Worm (Caenorhabditis elegans) whole organism, early embryonic: ENCODE results near the gene cpr-9.
A peak's percentile ranks its signal among the peaks of the same experiment; 100 is the strongest.

ENCODE experiments used
- B0310.2 ChIP-seq: sonication (generic microtip); optimal IDR thresholded peaks from 2 replicates; lab custom pipeline; 2016; ENCODE audit warnings: mild to moderate bottlenecking, missing genetic modification characterization, missing compliant biosample characterization
- F13C5.2 ChIP-seq: sonication (generic microtip); optimal IDR thresholded peaks from 2 replicates; lab custom pipeline; 2017; ENCODE audit warnings: mild to moderate bottlenecking, missing genetic modification characterization, inconsistent platforms, missing compliant biosample characterization
- aly-1 ChIP-seq: sonication (generic microtip); optimal IDR thresholded peaks from 2 replicates; lab custom pipeline; 2016; ENCODE audit warnings: missing genetic modification characterization, missing compliant biosample characterization
- ama-1 ChIP-seq: fragments of 150-350 bp; optimal IDR thresholded peaks from 2 replicates; lab custom pipeline; 2014
- ceh-13 ChIP-seq: fragments of 200-800 bp; sonication (Bioruptor generic); optimal IDR thresholded peaks from 2 replicates; lab custom pipeline; 2018; ENCODE audit warnings: mild to moderate bottlenecking, missing genetic modification characterization, missing compliant biosample characterization
- ceh-36 ChIP-seq: sonication (generic microtip); optimal IDR thresholded peaks from 2 replicates; lab custom pipeline; 2016; ENCODE audit warnings: missing genetic modification characterization, inconsistent platforms, missing compliant biosample characterization
- ets-7 ChIP-seq: sonication (generic microtip); optimal IDR thresholded peaks from 2 replicates; lab custom pipeline; 2016; ENCODE audit warnings: missing genotype, missing genetic modification characterization, missing compliant biosample characterization
- flt-1 ChIP-seq: fragments of 200-800 bp; sonication (Bioruptor generic); IDR thresholded peaks from 2 replicates; pipeline ENCODE4 v1.3.6; 2022; ENCODE audit warnings: missing genetic modification characterization, missing compliant biosample characterization
- hmbx-1 ChIP-seq: sonication (generic microtip); optimal IDR thresholded peaks from 2 replicates; lab custom pipeline; 2016; ENCODE audit warnings: mild to moderate bottlenecking, missing genetic modification characterization, missing compliant biosample characterization
- hmg-4 ChIP-seq: fragments of 200-800 bp; sonication (Bioruptor generic); optimal IDR thresholded peaks from 2 replicates; lab custom pipeline; 2018; ENCODE audit warnings: mild to moderate bottlenecking, missing genetic modification characterization, missing compliant biosample characterization
- hnd-1 ChIP-seq: sonication (generic microtip); optimal IDR thresholded peaks from 2 replicates; lab custom pipeline; 2016; ENCODE audit warnings: missing genetic modification characterization, missing compliant biosample characterization
- pes-1 ChIP-seq: fragments of 200-800 bp; sonication (Bioruptor generic); IDR thresholded peaks from 2 replicates; pipeline ENCODE4 v1.3.6; 2022; ENCODE audit warnings: missing genetic modification reagents, missing genetic modification characterization, missing compliant biosample characterization
- scrt-1 ChIP-seq: fragments of 200-800 bp; sonication (Bioruptor generic); IDR thresholded peaks from 2 replicates; pipeline ENCODE4 v1.3.6; 2022; ENCODE audit warnings: missing genetic modification characterization, missing compliant biosample characterization
- sea-1 ChIP-seq: fragments of 200-800 bp; sonication (Bioruptor generic); conservative IDR thresholded peaks from 2 replicates; pipeline ENCODE4 v1.3.6; 2022; ENCODE audit warnings: missing genetic modification characterization, missing compliant biosample characterization
- tbx-11 ChIP-seq: fragments of 200-800 bp; sonication (Bioruptor generic); IDR thresholded peaks from 2 replicates; pipeline ENCODE4 v1.3.6; 2022; ENCODE audit warnings: missing genetic modification characterization, missing compliant biosample characterization
- tbx-37 ChIP-seq: fragments of 200-800 bp; sonication (Bioruptor generic); conservative IDR thresholded peaks from 2 replicates; pipeline ENCODE4 v1.3.6; 2022; ENCODE audit warnings: missing genetic modification reagents, missing genetic modification characterization, missing compliant biosample characterization
- tra-4 ChIP-seq: sonication (generic microtip); optimal IDR thresholded peaks from 2 replicates; lab custom pipeline; 2017; ENCODE audit warnings: missing genetic modification characterization, missing compliant biosample characterization

The cpr-9 gene

DNA sequence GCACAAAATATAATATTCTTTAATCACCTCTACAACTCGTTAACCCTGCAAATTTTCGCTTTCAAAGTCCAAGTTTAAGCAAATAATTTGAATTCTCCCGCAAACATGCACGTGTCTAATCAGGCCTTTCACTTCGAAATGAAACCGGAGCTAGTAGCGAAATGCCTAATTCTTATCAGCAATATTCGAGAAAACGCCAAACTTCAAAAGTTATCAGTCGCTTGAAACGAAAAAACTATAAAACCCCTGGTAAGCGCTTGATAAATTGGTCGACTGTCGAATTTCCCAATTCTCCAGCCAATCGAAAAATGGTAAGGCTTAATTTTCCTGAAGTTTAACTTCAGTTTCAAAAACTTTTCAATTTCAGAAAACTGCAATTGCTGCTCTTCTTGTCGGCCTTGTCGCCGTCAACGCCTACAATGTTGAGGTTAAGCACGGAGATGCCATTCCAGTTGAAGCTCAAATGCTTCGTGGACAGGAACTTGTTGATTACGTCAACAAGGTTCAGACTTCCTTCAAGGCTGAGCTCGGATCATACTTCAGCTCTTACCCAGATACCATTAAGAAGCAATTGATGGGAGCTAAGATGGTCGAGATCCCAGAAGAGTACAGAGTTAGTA is at the start of gene cpr-9:
Gene cpr-9, plus strand, starts transcription at position 188 of the 620 bp plus-strand sequence.
- TF ChIP-seq tra-4 (no peak), F13C5.2 (tag; lab: Kevin White, UChicago) (no peak), tbx-11 (no peak), flt-1 (GFP tag; lab: Robert Waterston, UW) (no peak), ama-1 (lab: Kevin White, UChicago) (no peak), aly-1 (tag; lab: Kevin White, UChicago) (no peak), B0310.2 (tag; lab: Kevin White, UChicago) (no peak), ets-7 (tag; lab: Kevin White, UChicago) (no peak), ceh-36 (tag; lab: Kevin White, UChicago) (no peak), sea-1 (GFP tag; lab: Robert Waterston, UW) (no peak), hnd-1 (tag; lab: Kevin White, UChicago) (no peak), tbx-37 (GFP tag; lab: Robert Waterston, UW) (no peak), scrt-1 (no peak)

DNA sequence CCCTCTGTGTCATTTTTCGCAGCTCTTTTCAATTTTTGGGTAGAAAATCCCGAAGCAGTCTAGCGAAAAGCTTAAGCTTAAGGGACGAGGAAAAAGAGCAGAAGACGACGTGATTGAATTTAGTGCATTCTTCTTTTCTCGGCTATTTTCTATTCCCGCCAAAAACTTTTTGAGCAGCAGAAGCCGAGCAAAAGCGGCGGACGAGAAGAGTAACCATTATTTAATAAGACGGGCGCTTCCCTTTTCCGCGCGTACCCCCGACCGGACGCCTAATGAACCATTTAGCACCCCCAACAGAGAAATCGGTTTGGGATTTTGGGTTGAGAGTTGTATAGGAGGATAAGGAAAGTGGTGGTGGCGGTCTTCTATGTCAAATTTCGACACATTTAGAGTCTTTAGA is 49.2 kb upstream of the cpr-9 start:
- no peak for TF ChIP-seq F13C5.2 (tag; lab: Kevin White, UChicago)
- no peak for TF ChIP-seq hnd-1 (tag; lab: Kevin White, UChicago)
- no peak for TF ChIP-seq ets-7 (tag; lab: Kevin White, UChicago)
- TF ChIP-seq tra-4: no peak
- no peak for TF ChIP-seq ceh-13
- no peak for TF ChIP-seq tbx-11
- no peak for TF ChIP-seq aly-1 (tag; lab: Kevin White, UChicago)
- no peak for TF ChIP-seq flt-1 (GFP tag; lab: Robert Waterston, UW)

- no peak for TF ChIP-seq F13C5.2 (tag; lab: Kevin White, UChicago)
- TF ChIP-seq tbx-37 (GFP tag; lab: Robert Waterston, UW): no peak
- no peak for TF ChIP-seq flt-1 (GFP tag; lab: Robert Waterston, UW)
- TF ChIP-seq ama-1 (lab: Kevin White, UChicago): no peak
- no peak for TF ChIP-seq aly-1 (tag; lab: Kevin White, UChicago)
- no peak for TF ChIP-seq ceh-36 (tag; lab: Kevin White, UChicago)
- TF ChIP-seq tbx-11: no peak
- no peak for TF ChIP-seq ceh-13
- no peak for TF ChIP-seq ets-7 (tag; lab: Kevin White, UChicago)
- TF ChIP-seq sea-1 (GFP tag; lab: Robert Waterston, UW): no peak
- TF ChIP-seq tra-4: no peak
- TF ChIP-seq hmg-4: no peak
- no peak for TF ChIP-seq hnd-1 (tag; lab: Kevin White, UChicago)
- no peak for TF ChIP-seq scrt-1
Measured at ce11 chrV:11955617-11956016, 47.2 kb upstream of the cpr-9 start.

DNA sequence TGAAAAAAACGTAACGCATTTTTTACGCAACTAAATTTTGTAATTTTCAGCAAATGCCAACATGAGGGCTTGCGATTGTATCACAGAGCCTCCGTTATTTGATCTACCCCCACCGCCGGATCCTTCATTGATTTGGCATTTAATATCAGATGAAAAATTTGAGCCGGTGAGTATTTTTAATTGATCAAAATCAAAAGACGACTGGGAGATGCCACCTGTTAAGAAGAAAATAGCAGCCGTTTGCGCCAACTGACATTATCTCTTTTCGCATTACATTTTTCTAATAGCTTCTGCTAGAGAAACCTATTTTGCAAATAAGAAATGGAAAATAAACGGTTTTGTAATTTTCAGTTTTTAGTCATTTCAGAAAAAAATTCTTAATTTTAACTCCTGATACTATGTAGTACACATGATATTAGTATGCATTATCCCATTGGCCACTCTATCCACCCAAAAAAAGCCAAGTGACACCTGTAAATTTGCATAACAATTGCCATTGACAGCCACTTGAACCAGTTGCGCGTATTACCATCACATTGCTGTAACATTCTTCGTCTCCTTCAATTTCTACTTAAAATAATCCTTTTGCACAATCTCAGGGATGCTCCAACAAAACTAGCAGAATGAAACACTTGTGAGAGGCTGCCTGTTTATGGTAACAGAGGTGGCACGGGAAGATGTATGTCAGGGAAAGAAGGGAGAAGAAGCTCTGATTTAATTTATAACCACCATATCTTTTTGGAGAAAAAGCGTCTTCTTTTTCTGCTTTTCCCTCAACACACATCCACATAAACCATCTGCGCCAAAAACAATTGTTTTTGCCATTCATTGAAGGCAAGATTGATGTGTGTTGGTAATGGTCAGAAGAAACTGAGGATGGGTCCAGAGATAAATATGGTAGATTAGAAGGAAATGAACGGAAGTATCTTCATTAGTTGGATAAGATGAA is 44.2 kb upstream of the cpr-9 start, which contains the start of gene F58H1.5:
Gene F58H1.5, plus strand, starts transcription at position 51 of the 949 bp plus-strand sequence.
- no peak for TF ChIP-seq tbx-11
- no peak for TF ChIP-seq ceh-36 (tag; lab: Kevin White, UChicago)
- no peak for TF ChIP-seq hnd-1 (tag; lab: Kevin White, UChicago)
- no peak for TF ChIP-seq sea-1 (GFP tag; lab: Robert Waterston, UW)
- peak; percentile 44 for TF ChIP-seq ama-1 (lab: Kevin White, UChicago)
- no peak for TF ChIP-seq flt-1 (GFP tag; lab: Robert Waterston, UW)
- TF ChIP-seq pes-1: no peak
- TF ChIP-seq tra-4: no peak

ce11 chrV:11960084-11960830 is 42.6 kb upstream of the cpr-9 start:
- TF ChIP-seq ceh-13 (no peak), ama-1 (lab: Kevin White, UChicago) (no peak)

ce11 chrV:11960831-11961190 is 42.0 kb upstream of the cpr-9 start:
- TF ChIP-seq flt-1 (GFP tag; lab: Robert Waterston, UW) (no peak), hnd-1 (tag; lab: Kevin White, UChicago) (no peak), pes-1 (0 out of 2 replicates have a peak, but pooled peaks have one; percentile 31), B0310.2 (tag; lab: Kevin White, UChicago) (peak; percentile 18), F13C5.2 (tag; lab: Kevin White, UChicago) (no peak)

DNA sequence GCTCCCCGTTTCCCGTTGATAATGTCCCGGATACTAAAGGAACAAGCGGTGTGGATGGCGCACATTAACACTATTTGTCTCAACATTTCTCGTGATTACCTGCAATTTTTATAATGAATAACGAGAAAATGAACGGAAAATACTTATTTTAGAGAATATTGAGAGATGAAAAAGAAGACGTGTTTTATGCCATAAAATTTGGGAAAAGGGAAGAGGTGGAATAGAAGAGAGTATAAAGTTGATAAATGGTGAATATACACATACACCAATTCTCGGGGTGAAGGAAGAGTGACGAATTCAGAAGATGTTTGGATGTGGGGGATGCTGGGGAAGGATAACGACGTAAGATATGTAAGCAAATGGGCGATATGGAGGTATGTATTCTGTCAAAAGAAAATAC is 38.1 kb upstream of the cpr-9 start, which contains the start of gene F58H1.7:
Gene F58H1.7, minus strand, starts transcription at position 101 of the 400 bp plus-strand sequence.
- TF ChIP-seq hmbx-1 (tag; lab: Kevin White, UChicago) (no peak), ceh-36 (tag; lab: Kevin White, UChicago) (no peak), tbx-11 (no peak), ama-1 (lab: Kevin White, UChicago) (no peak), B0310.2 (tag; lab: Kevin White, UChicago) (no peak)
